Fruit fly (Drosophila melanogaster) Kc167 (cell line): ENCODE data around the gene CG9801.

Experiments used
- Myc ChIP-seq: fragments of >200 bp; optimal IDR thresholded peaks from 2 replicates; lab custom pipeline; 2017; ENCODE audit warnings: missing external identifiers
- Sin3A ChIP-seq: fragments of >200 bp; optimal IDR thresholded peaks from 2 replicates; lab custom pipeline; 2018; ENCODE audit warnings: missing external identifiers
- h ChIP-seq: fragments of >200 bp; optimal IDR thresholded peaks from 3 replicates; lab custom pipeline; 2018; ENCODE audit warnings: missing external identifiers
- insv ChIP-seq: fragments of >200 bp; optimal IDR thresholded peaks from 3 replicates; lab custom pipeline; 2018; ENCODE audit warnings: missing external identifiers
- psq ChIP-seq: fragments of >200 bp; optimal IDR thresholded peaks from 2 replicates; lab custom pipeline; 2017; ENCODE audit warnings: missing external identifiers
- ttk ChIP-seq: sonication (Bioruptor generic); optimal IDR thresholded peaks from 2 replicates; lab custom pipeline; 2017; ENCODE audit warnings: missing external identifiers

DNA sequence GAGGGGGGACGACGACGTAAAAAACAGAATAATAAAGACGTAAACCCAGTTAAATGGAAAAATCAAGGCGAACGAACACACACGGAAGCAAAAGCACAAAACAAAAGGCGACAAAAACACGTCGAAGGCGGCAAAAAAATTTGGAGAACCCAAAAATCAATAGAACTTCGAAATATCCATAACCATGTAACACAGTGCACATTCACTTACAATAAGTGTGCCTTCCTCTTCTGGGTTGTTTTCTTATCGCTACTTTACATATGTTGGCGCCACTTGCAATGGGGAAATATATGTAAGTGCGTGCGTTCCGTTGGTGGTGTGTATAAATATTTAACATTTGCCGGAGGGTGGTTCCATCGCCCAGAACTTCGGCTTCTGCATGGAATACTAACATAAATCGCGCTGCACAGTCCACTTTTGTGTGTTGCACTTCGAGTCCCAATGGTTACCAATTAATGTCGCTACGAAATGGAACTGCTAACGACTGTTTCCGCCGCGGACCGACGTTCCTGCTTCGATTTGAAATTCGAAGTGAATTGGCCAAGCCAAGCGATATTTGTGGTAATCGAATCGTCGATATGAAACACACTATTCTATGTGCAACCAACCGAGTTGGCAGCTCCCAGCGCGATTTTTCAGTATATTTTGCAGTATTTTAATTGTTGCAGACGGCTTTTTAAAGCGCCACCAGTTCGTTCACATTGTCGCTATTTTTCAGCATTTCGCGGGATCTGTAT is at the start of gene CG9801, which contains the start of gene Nasp:
- TF ChIP-seq ttk (lab: Kevin White, UChicago) (no peak), h (lab: Kevin White, UChicago) (no peak), Sin3A (lab: Kevin White, UChicago) (no peak), psq (no peak), insv (lab: Kevin White, UChicago) (no peak), Myc (no peak)
